Worm (Caenorhabditis elegans) whole organism, L3 larva: ENCODE measurements around the gene ipp-5.

ENCODE experiments used
- ama-1 ChIP-seq: fragments of 150-350 bp; optimal IDR thresholded peaks from 2 replicates; lab custom pipeline; 2018
- elt-2 ChIP-seq: sonication (generic microtip); optimal IDR thresholded peaks from 2 replicates; lab custom pipeline; 2016; ENCODE audit warnings: missing genetic modification reagents, mild to moderate bottlenecking, missing genetic modification characterization, missing compliant biosample characterization
- fos-1 ChIP-seq: fragments of 150-350 bp; optimal IDR thresholded peaks from 2 replicates; lab custom pipeline; 2014; ENCODE audit warnings: missing biosample characterization, missing genetic modification characterization
- nhr-237 ChIP-seq: fragments of 150-350 bp; optimal IDR thresholded peaks from 2 replicates; lab custom pipeline; 2014; ENCODE audit warnings: missing biosample characterization, missing genetic modification characterization
- sea-2 ChIP-seq: fragments of 150-350 bp; sonication (generic microtip); optimal IDR thresholded peaks from 4 replicates; lab custom pipeline; 2014; ENCODE audit warnings: missing biosample characterization, missing genetic modification reagents, missing genetic modification characterization
- tbx-2 ChIP-seq: sonication (generic microtip); optimal IDR thresholded peaks from 2 replicates; lab custom pipeline; 2016; ENCODE audit warnings: mild to moderate bottlenecking, missing genetic modification characterization, missing compliant biosample characterization
- unc-62 ChIP-seq: fragments of 150-350 bp; sonication (generic microtip); optimal IDR thresholded peaks from 4 replicates; lab custom pipeline; 2014; ENCODE audit warnings: missing biosample characterization, missing genetic modification reagents, missing genetic modification characterization

DNA sequence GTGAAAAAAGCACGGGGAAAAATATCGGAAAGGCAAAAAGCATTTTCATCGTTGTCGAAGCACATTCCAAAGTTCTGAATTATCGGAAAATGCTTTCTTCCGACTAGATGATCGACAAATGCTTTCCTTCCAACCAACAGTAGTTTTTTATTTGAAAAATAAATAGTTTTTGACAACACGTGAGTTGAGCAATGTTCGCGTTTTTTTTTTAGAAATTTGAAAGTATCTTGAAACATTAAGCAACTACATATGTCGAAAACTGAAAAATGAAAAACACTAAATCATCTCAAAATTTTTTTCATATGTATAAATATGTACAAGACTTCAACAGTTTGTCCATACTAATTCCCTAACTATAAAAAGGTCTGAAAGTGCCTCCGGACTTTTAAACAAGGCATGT, 8.3 kb downstream of the ipp-5 start, which contains the start of gene hsp-25:
- TF ChIP-seq fos-1 (tag; lab: Kevin White, UChicago) (no peak), ama-1 (no peak), unc-62 (no peak), nhr-237 (tag; lab: Kevin White, UChicago) (no peak), sea-2 (GFP tag; lab: Kevin White, UChicago) (no peak), elt-2 (no peak), tbx-2 (tag; lab: Kevin White, UChicago) (no peak)
